Worm (Caenorhabditis elegans) whole organism, late embryonic: ENCODE data around the gene thoc-1.

Source experiments
- C38D4.7 ChIP-seq: fragments of 200-800 bp; sonication (Bioruptor generic); optimal IDR thresholded peaks from 2 replicates; lab custom pipeline; 2018; ENCODE audit warnings: mild to moderate bottlenecking, missing genetic modification characterization, moderate library complexity, missing compliant biosample characterization
- Y22D7AL.16 ChIP-seq: sonication (generic microtip); optimal IDR thresholded peaks from 2 replicates; lab custom pipeline; 2016; ENCODE audit warnings: missing genetic modification characterization, missing compliant biosample characterization
- ahr-1 ChIP-seq: sonication (generic microtip); optimal IDR thresholded peaks from 2 replicates; lab custom pipeline; 2016; ENCODE audit warnings: missing genetic modification characterization, missing compliant biosample characterization
- ceh-18 ChIP-seq: sonication (generic microtip); optimal IDR thresholded peaks from 2 replicates; lab custom pipeline; 2016; ENCODE audit warnings: missing genetic modification characterization, missing compliant biosample characterization
- ceh-19 ChIP-seq: fragments of 200-800 bp; sonication (Bioruptor generic); optimal IDR thresholded peaks from 2 replicates; lab custom pipeline; 2018; ENCODE audit warnings: mild to moderate bottlenecking, missing genetic modification characterization, missing compliant biosample characterization
- ceh-30 ChIP-seq: fragments of 150-350 bp; optimal IDR thresholded peaks from 2 replicates; lab custom pipeline; 2014; ENCODE audit warnings: missing biosample characterization, missing genetic modification characterization
- ceh-34 ChIP-seq: sonication (generic microtip); optimal IDR thresholded peaks from 2 replicates; lab custom pipeline; 2016; ENCODE audit warnings: mild to moderate bottlenecking, missing genetic modification characterization, missing compliant biosample characterization
- ceh-45 ChIP-seq: fragments of 200-800 bp; sonication (Bioruptor generic); IDR thresholded peaks from 2 replicates; pipeline ENCODE4 v1.3.6; 2022; ENCODE audit warnings: missing genetic modification reagents, missing genetic modification characterization, missing compliant biosample characterization
- ceh-9 ChIP-seq: sonication (generic microtip); optimal IDR thresholded peaks from 2 replicates; lab custom pipeline; 2016; ENCODE audit warnings: mild to moderate bottlenecking, missing genetic modification characterization, inconsistent platforms, missing compliant biosample characterization
- che-1 ChIP-seq: sonication (generic microtip); optimal IDR thresholded peaks from 2 replicates; lab custom pipeline; 2016; ENCODE audit warnings: mild to moderate bottlenecking, missing genetic modification characterization, missing compliant biosample characterization
- eyg-1 ChIP-seq: sonication (generic microtip); optimal IDR thresholded peaks from 2 replicates; lab custom pipeline; 2016; ENCODE audit warnings: missing genotype, missing genetic modification characterization, missing compliant biosample characterization
- fax-1 ChIP-seq: sonication (generic microtip); optimal IDR thresholded peaks from 2 replicates; lab custom pipeline; 2016; ENCODE audit warnings: missing genotype, missing genetic modification characterization, missing compliant biosample characterization
- fkh-6 ChIP-seq: sonication (generic microtip); optimal IDR thresholded peaks from 2 replicates; lab custom pipeline; 2016; ENCODE audit warnings: missing genetic modification characterization, missing compliant biosample characterization
- gmeb-2 ChIP-seq: sonication (generic microtip); optimal IDR thresholded peaks from 2 replicates; lab custom pipeline; 2016; ENCODE audit warnings: missing genetic modification characterization, inconsistent platforms, missing compliant biosample characterization
- hlh-13 ChIP-seq: fragments of 200-800 bp; sonication (Bioruptor generic); optimal IDR thresholded peaks from 2 replicates; lab custom pipeline; 2018; ENCODE audit warnings: mild to moderate bottlenecking, missing genetic modification characterization, missing compliant biosample characterization
- hlh-15 ChIP-seq: sonication (generic microtip); optimal IDR thresholded peaks from 2 replicates; lab custom pipeline; 2016; ENCODE audit warnings: missing genetic modification characterization, missing compliant biosample characterization
- hlh-30 ChIP-seq: sonication (generic microtip); optimal IDR thresholded peaks from 2 replicates; lab custom pipeline; 2017; ENCODE audit warnings: antibody characterized with exemption, missing genetic modification characterization, missing compliant biosample characterization; ENCODE audit not compliant: insufficient read depth
- hlh-6 ChIP-seq: sonication (generic microtip); optimal IDR thresholded peaks from 2 replicates; lab custom pipeline; 2016; ENCODE audit warnings: missing genotype, missing genetic modification characterization, missing compliant biosample characterization
- hlh-8 ChIP-seq: sonication (generic microtip); optimal IDR thresholded peaks from 2 replicates; lab custom pipeline; 2016; ENCODE audit warnings: missing genotype, missing genetic modification characterization, missing compliant biosample characterization
- madf-2 ChIP-seq: sonication (generic microtip); optimal IDR thresholded peaks from 2 replicates; lab custom pipeline; 2017; ENCODE audit warnings: missing genetic modification characterization, missing compliant biosample characterization
- mec-3 ChIP-seq: sonication (generic microtip); optimal IDR thresholded peaks from 2 replicates; lab custom pipeline; 2016; ENCODE audit warnings: borderline replicate concordance, missing genetic modification characterization, missing compliant biosample characterization
- nhr-232 ChIP-seq: sonication (generic microtip); optimal IDR thresholded peaks from 2 replicates; lab custom pipeline; 2016; ENCODE audit warnings: missing genetic modification characterization, missing compliant biosample characterization
- npax-4 ChIP-seq: sonication (generic microtip); optimal IDR thresholded peaks from 2 replicates; lab custom pipeline; 2016; ENCODE audit warnings: missing genetic modification characterization, missing compliant biosample characterization
- odd-2 ChIP-seq: sonication (generic microtip); optimal IDR thresholded peaks from 2 replicates; lab custom pipeline; 2017; ENCODE audit warnings: antibody characterized with exemption, mild to moderate bottlenecking, missing genetic modification characterization, missing compliant biosample characterization
- pag-3 ChIP-seq: sonication (generic microtip); optimal IDR thresholded peaks from 2 replicates; lab custom pipeline; 2016; ENCODE audit warnings: missing compliant biosample characterization, missing genetic modification characterization, borderline replicate concordance
- pax-1 ChIP-seq: fragments of 150-350 bp; optimal IDR thresholded peaks from 2 replicates; lab custom pipeline; 2014; ENCODE audit warnings: missing biosample characterization, missing genetic modification characterization
- pha-2 ChIP-seq: sonication (generic microtip); optimal IDR thresholded peaks from 2 replicates; lab custom pipeline; 2017; ENCODE audit warnings: mild to moderate bottlenecking, missing genetic modification characterization, missing compliant biosample characterization
- ref-2 ChIP-seq: sonication (generic microtip); optimal IDR thresholded peaks from 2 replicates; lab custom pipeline; 2016; ENCODE audit warnings: missing genetic modification characterization, missing compliant biosample characterization
- rnt-1 ChIP-seq: sonication (generic microtip); optimal IDR thresholded peaks from 2 replicates; lab custom pipeline; 2016; ENCODE audit warnings: missing genetic modification characterization, missing compliant biosample characterization
- sdc-2 ChIP-seq: sonication (generic microtip); optimal IDR thresholded peaks from 2 replicates; lab custom pipeline; 2016; ENCODE audit warnings: missing genotype, missing genetic modification characterization, missing compliant biosample characterization
- syd-9 ChIP-seq: sonication (generic microtip); optimal IDR thresholded peaks from 2 replicates; lab custom pipeline; 2016; ENCODE audit warnings: mild to moderate bottlenecking, missing genetic modification characterization, moderate library complexity, missing compliant biosample characterization
- ttx-3 ChIP-seq: sonication (generic microtip); optimal IDR thresholded peaks from 2 replicates; lab custom pipeline; 2016; ENCODE audit warnings: missing genetic modification reagents, missing genetic modification characterization, missing compliant biosample characterization
- unc-55 ChIP-seq: sonication (generic microtip); optimal IDR thresholded peaks from 2 replicates; lab custom pipeline; 2017; ENCODE audit warnings: missing biosample characterization, missing genetic modification reagents, missing genetic modification characterization
- unc-86 ChIP-seq: sonication (generic microtip); optimal IDR thresholded peaks from 2 replicates; lab custom pipeline; 2016; ENCODE audit warnings: missing genetic modification characterization, missing compliant biosample characterization

thoc-1 gene

ce11 chrII:674116-674515, 27.8 kb upstream of the thoc-1 start, which contains the start of gene Y39F10C.3:
TSS of gene Y39F10C.3 (plus strand) at chrII:674416.
- no peak for TF ChIP-seq hlh-30
- no peak for TF ChIP-seq ceh-9
- TF ChIP-seq ttx-3 (tag; lab: Kevin White, UChicago), result no peak
- TF ChIP-seq unc-86 (tag; lab: Kevin White, UChicago), result no peak
- TF ChIP-seq odd-2 (tag; lab: Kevin White, UChicago), result no peak
- TF ChIP-seq eyg-1, result no peak
- TF ChIP-seq fkh-6 (tag; lab: Kevin White, UChicago), result no peak
- TF ChIP-seq npax-4, result no peak
- no peak for TF ChIP-seq gmeb-2 (tag; lab: Kevin White, UChicago)
- TF ChIP-seq madf-2 (tag; lab: Kevin White, UChicago), result no peak
- no peak for TF ChIP-seq rnt-1

ce11 chrII:675303-675702, 26.6 kb upstream of the thoc-1 start, which contains the start of gene Y39F10C.1:
TSS of gene Y39F10C.1 (plus strand) at chrII:675603.
- TF ChIP-seq ceh-18 (no peak), odd-2 (tag; lab: Kevin White, UChicago) (no peak)

DNA sequence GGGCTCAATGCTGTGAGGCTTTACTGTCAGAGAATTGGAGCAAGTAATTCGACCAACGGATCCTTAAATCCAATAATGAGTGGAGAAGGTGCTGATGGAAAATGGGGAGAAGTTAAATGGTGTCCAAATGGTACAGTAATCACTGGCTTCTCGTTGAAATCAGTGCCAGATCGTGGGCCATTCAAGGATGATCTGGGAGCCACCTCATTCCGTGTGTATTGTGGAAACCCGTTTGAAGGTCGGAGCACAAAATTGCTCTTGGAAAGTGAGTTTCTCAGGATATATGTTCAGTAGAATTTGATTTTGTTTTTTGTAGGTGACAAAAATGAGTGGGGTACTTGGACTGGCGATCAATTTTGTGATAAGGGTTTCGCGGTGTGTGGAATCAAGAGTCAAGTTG, 26.1 kb upstream of the thoc-1 start:
- no peak for TF ChIP-seq ceh-30 (tag; lab: Kevin White, UChicago)
- TF ChIP-seq hlh-13 (GFP tag; lab: Kevin White, UChicago), result no peak
- no peak for TF ChIP-seq Y22D7AL.16

DNA sequence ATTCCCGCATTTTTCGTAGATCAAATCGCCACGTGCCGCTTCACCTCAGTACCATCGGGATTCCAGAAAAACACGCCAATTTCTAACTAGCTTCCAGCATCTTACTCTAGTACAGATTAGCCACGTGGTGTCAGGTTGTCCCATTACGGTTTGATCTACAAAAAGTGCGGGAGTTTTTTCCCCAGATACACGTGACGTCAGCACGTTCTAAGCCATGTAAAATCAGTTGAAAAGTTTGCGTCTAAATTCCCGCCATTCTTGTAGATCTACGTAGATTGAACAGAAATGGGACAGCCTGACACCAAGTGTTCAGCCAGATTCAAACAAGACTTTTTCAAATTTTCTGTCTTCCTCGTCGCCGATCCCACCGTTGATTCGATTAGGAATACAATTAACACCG, 23.3 kb upstream of the thoc-1 start, which contains the start of gene T02H6.9:
Gene T02H6.9, plus strand, starts transcription at position 301 of the 400 bp plus-strand sequence.
- TF ChIP-seq hlh-6 (tag; lab: Kevin White, UChicago), result no peak
- no peak for TF ChIP-seq pag-3 (tag; lab: Kevin White, UChicago)
- no peak for TF ChIP-seq ceh-45 (GFP tag; lab: Robert Waterston, UW)
- no peak for TF ChIP-seq ceh-9
- TF ChIP-seq nhr-232, result no peak
- TF ChIP-seq ceh-19, result no peak
- no peak for TF ChIP-seq ceh-34 (tag; lab: Kevin White, UChicago)
- no peak for TF ChIP-seq fax-1 (tag; lab: Kevin White, UChicago)
- TF ChIP-seq npax-4, result no peak
- TF ChIP-seq syd-9 (tag; lab: Kevin White, UChicago), result no peak
- TF ChIP-seq C38D4.7 (GFP tag; lab: Kevin White, UChicago), result no peak
- TF ChIP-seq che-1 (tag; lab: Kevin White, UChicago), result no peak
- no peak for TF ChIP-seq ref-2 (tag; lab: Kevin White, UChicago)
- TF ChIP-seq mec-3 (tag; lab: Kevin White, UChicago), result no peak
- no peak for TF ChIP-seq ahr-1 (tag; lab: Kevin White, UChicago)
- TF ChIP-seq pha-2 (tag; lab: Kevin White, UChicago), result no peak
- TF ChIP-seq pax-1 (tag; lab: Kevin White, UChicago), result no peak
- TF ChIP-seq ceh-30 (tag; lab: Kevin White, UChicago), result no peak
- TF ChIP-seq unc-55, result no peak
- TF ChIP-seq sdc-2 (tag; lab: Kevin White, UChicago), result no peak

ce11 chrII:680612-681011, 21.3 kb upstream of the thoc-1 start, which contains the start of the genes T02H6.10 and T02H6.8:
TSS of gene T02H6.10 (minus strand) at chrII:680712.
TSS of gene T02H6.8 (plus strand) at chrII:680832.
- TF ChIP-seq unc-55, result no peak
- no peak for TF ChIP-seq ceh-45 (GFP tag; lab: Robert Waterston, UW)
- no peak for TF ChIP-seq hlh-8 (tag; lab: Kevin White, UChicago)
- no peak for TF ChIP-seq sdc-2 (tag; lab: Kevin White, UChicago)
- TF ChIP-seq syd-9 (tag; lab: Kevin White, UChicago), result no peak
- TF ChIP-seq rnt-1, result no peak
- TF ChIP-seq hlh-15 (tag; lab: Kevin White, UChicago), result no peak
